Fruit fly (Drosophila melanogaster) whole organism, prepupa: Measurements from ENCODE around the gene CG32633.

Experiments used
- CG10631 ChIP-seq: fragments of 200-800 bp; sonication (Bioruptor generic); optimal IDR thresholded peaks from 2 replicates; lab custom pipeline; 2016; ENCODE audit warnings: missing biosample characterization, missing genetic modification characterization
- CG10669 ChIP-seq: fragments of 200-800 bp; sonication (Bioruptor generic); optimal IDR thresholded peaks from 3 replicates; lab custom pipeline; 2018; ENCODE audit warnings: missing biosample characterization, mild to moderate bottlenecking, missing genetic modification characterization, moderate library complexity
- CG11294 ChIP-seq: fragments of 200-800 bp; sonication (Bioruptor generic); IDR thresholded peaks from 2 replicates; pipeline ENCODE4 v1.3.6; 2022; ENCODE audit warnings: missing biosample characterization, missing genetic modification characterization
- CG11762 ChIP-seq: fragments of 200-800 bp; sonication (Bioruptor generic); optimal IDR thresholded peaks from 3 replicates; lab custom pipeline; 2016; ENCODE audit warnings: missing biosample characterization, missing genetic modification characterization; ENCODE audit not compliant: insufficient read depth
- CG11902 ChIP-seq: fragments of 200-800 bp; sonication (Bioruptor generic); optimal IDR thresholded peaks from 3 replicates; lab custom pipeline; 2016; ENCODE audit warnings: missing biosample characterization, missing genetic modification characterization
- CG15336 ChIP-seq: fragments of 200-800 bp; sonication (Bioruptor generic); IDR thresholded peaks from 2 replicates; pipeline ENCODE4 v1.3.6; 2022; ENCODE audit warnings: missing biosample characterization, missing genetic modification characterization
- CG16779 ChIP-seq: fragments of 200-800 bp; sonication (Bioruptor generic); optimal IDR thresholded peaks from 3 replicates; lab custom pipeline; 2017; ENCODE audit warnings: missing biosample characterization, mild to moderate bottlenecking, missing genetic modification characterization
- CG3032 ChIP-seq: fragments of 200-800 bp; optimal IDR thresholded peaks from 2 replicates; lab custom pipeline; 2019; ENCODE audit warnings: missing biosample characterization, mild to moderate bottlenecking, missing genetic modification characterization, moderate library complexity
- CG31627 ChIP-seq: fragments of 200-800 bp; sonication (Bioruptor generic); optimal IDR thresholded peaks from 3 replicates; lab custom pipeline; 2016; ENCODE audit warnings: missing biosample characterization, missing genetic modification characterization
- CG32006 ChIP-seq: fragments of 200-800 bp; sonication (Bioruptor generic); optimal IDR thresholded peaks from 3 replicates; lab custom pipeline; 2017; ENCODE audit warnings: missing biosample characterization, mild to moderate bottlenecking, missing genetic modification characterization
- CG3919 ChIP-seq: fragments of 200-800 bp; sonication (Bioruptor generic); optimal IDR thresholded peaks from 3 replicates; lab custom pipeline; 2016; ENCODE audit warnings: missing biosample characterization, missing genetic modification characterization
- CG6163 ChIP-seq: fragments of 200-800 bp; sonication (Bioruptor generic); IDR thresholded peaks from 3 replicates; pipeline ENCODE4 v1.3.6; 2022; ENCODE audit warnings: missing biosample characterization, missing genetic modification characterization
- CG6276 ChIP-seq: fragments of 200-800 bp; sonication (Bioruptor generic); optimal IDR thresholded peaks from 2 replicates; lab custom pipeline; 2017; ENCODE audit warnings: missing biosample characterization, mild to moderate bottlenecking, missing genetic modification characterization
- CG6792 ChIP-seq: fragments of 200-800 bp; sonication (Bioruptor generic); optimal IDR thresholded peaks from 3 replicates; lab custom pipeline; 2016; ENCODE audit warnings: missing biosample characterization, missing genetic modification characterization
- CG6854 ChIP-seq: fragments of 200-800 bp; sonication (Bioruptor generic); optimal IDR thresholded peaks from 2 replicates; lab custom pipeline; 2017; ENCODE audit warnings: missing biosample characterization, mild to moderate bottlenecking, missing genetic modification characterization
- CG7368 ChIP-seq: fragments of 200-800 bp; sonication (Bioruptor generic); optimal IDR thresholded peaks from 3 replicates; lab custom pipeline; 2016; ENCODE audit warnings: missing biosample characterization, missing genetic modification characterization
- CG8119 ChIP-seq: fragments of 200-800 bp; sonication (Bioruptor generic); IDR thresholded peaks from 3 replicates; pipeline ENCODE4 v1.3.6; 2022; ENCODE audit warnings: missing biosample characterization, missing genetic modification characterization
- CG8632 ChIP-seq: fragments of 200-800 bp; sonication (Bioruptor generic); optimal IDR thresholded peaks from 3 replicates; lab custom pipeline; 2016; ENCODE audit warnings: missing biosample characterization, missing genetic modification characterization
- Eip75B ChIP-seq: fragments of 200-800 bp; sonication (Bioruptor generic); optimal IDR thresholded peaks from 3 replicates; lab custom pipeline; 2016; ENCODE audit warnings: missing biosample characterization, missing genetic modification characterization
- Eip93F ChIP-seq: fragments of 200-800 bp; sonication (Bioruptor generic); optimal IDR thresholded peaks from 2 replicates; lab custom pipeline; 2016; ENCODE audit warnings: missing biosample characterization, mild to moderate bottlenecking, missing genetic modification characterization
- Ets21C ChIP-seq: fragments of 200-800 bp; sonication (Bioruptor generic); optimal IDR thresholded peaks from 3 replicates; lab custom pipeline; 2016; ENCODE audit warnings: missing biosample characterization, missing genetic modification characterization
- Ets96B ChIP-seq: fragments of 200-800 bp; optimal IDR thresholded peaks from 2 replicates; lab custom pipeline; 2019; ENCODE audit warnings: missing biosample characterization, mild to moderate bottlenecking, missing genetic modification characterization, moderate library complexity
- Gug ChIP-seq: fragments of 200-800 bp; sonication (Bioruptor generic); IDR thresholded peaks from 2 replicates; pipeline ENCODE4 v1.3.6; 2022; ENCODE audit warnings: missing biosample characterization, missing genetic modification characterization
- Hr38 ChIP-seq: sonication (Bioruptor generic); optimal IDR thresholded peaks from 2 replicates; lab custom pipeline; 2016; ENCODE audit warnings: missing biosample characterization, missing genetic modification characterization
- Hr4 ChIP-seq: fragments of 200-800 bp; sonication (Bioruptor generic); optimal IDR thresholded peaks from 3 replicates; lab custom pipeline; 2016; ENCODE audit warnings: missing biosample characterization, missing genetic modification characterization
- Lpt ChIP-seq: fragments of 200-800 bp; sonication (Bioruptor generic); optimal IDR thresholded peaks from 3 replicates; lab custom pipeline; 2016; ENCODE audit warnings: missing biosample characterization, missing genetic modification characterization
- Met ChIP-seq: fragments of 200-800 bp; sonication (Bioruptor generic); optimal IDR thresholded peaks from 3 replicates; lab custom pipeline; 2016; ENCODE audit warnings: missing biosample characterization, missing genetic modification characterization
- OdsH ChIP-seq: fragments of 200-800 bp; sonication (Bioruptor generic); optimal IDR thresholded peaks from 3 replicates; lab custom pipeline; 2016; ENCODE audit warnings: missing biosample characterization, missing genetic modification characterization
- Smox ChIP-seq: fragments of 200-800 bp; sonication (Bioruptor generic); optimal IDR thresholded peaks from 3 replicates; lab custom pipeline; 2016; ENCODE audit warnings: missing biosample characterization, missing genetic modification characterization
- Sox14 ChIP-seq: fragments of 200-800 bp; sonication (Bioruptor generic); optimal IDR thresholded peaks from 3 replicates; lab custom pipeline; 2016; ENCODE audit warnings: missing biosample characterization, missing genetic modification characterization
- Sox15 ChIP-seq: fragments of 200-800 bp; sonication (Bioruptor generic); optimal IDR thresholded peaks from 3 replicates; lab custom pipeline; 2016; ENCODE audit warnings: missing biosample characterization, missing genetic modification characterization
- achi ChIP-seq: fragments of 200-800 bp; sonication (Bioruptor generic); optimal IDR thresholded peaks from 3 replicates; lab custom pipeline; 2016; ENCODE audit warnings: missing biosample characterization, missing genetic modification characterization
- acj6 ChIP-seq: fragments of 200-800 bp; sonication (Bioruptor generic); optimal IDR thresholded peaks from 3 replicates; lab custom pipeline; 2016; ENCODE audit warnings: missing biosample characterization, missing genetic modification characterization
- cyc ChIP-seq: fragments of 200-800 bp; sonication (Bioruptor generic); optimal IDR thresholded peaks from 3 replicates; lab custom pipeline; 2016; ENCODE audit warnings: missing biosample characterization, missing genetic modification characterization
- dac ChIP-seq: fragments of 200-800 bp; sonication (Bioruptor generic); optimal IDR thresholded peaks from 2 replicates; lab custom pipeline; 2017; ENCODE audit warnings: missing biosample characterization, mild to moderate bottlenecking, missing genetic modification characterization
- eg ChIP-seq: fragments of 200-800 bp; sonication (Bioruptor generic); IDR thresholded peaks from 3 replicates; pipeline ENCODE4 v1.3.6; 2022; ENCODE audit warnings: missing biosample characterization, missing genetic modification characterization
- fd85E ChIP-seq: fragments of 200-800 bp; sonication (Bioruptor generic); optimal IDR thresholded peaks from 3 replicates; lab custom pipeline; 2016; ENCODE audit warnings: missing biosample characterization, missing genetic modification characterization
- fkh ChIP-seq: fragments of 200-800 bp; sonication (Bioruptor generic); optimal IDR thresholded peaks from 3 replicates; lab custom pipeline; 2017; ENCODE audit warnings: missing biosample characterization, mild to moderate bottlenecking, missing genetic modification characterization, moderate library complexity
- net ChIP-seq: fragments of 200-800 bp; sonication (Bioruptor generic); optimal IDR thresholded peaks from 3 replicates; lab custom pipeline; 2016; ENCODE audit warnings: missing biosample characterization, missing genetic modification characterization
- pdm3 ChIP-seq: fragments of 200-800 bp; sonication (Bioruptor generic); optimal IDR thresholded peaks from 3 replicates; lab custom pipeline; 2016; ENCODE audit warnings: missing biosample characterization, missing genetic modification characterization
- salr ChIP-seq, 2 experiments: fragments of 200-800 bp; sonication (Bioruptor generic); optimal IDR thresholded peaks; 3 replicates each; lab custom pipeline; 2016 to 2018; ENCODE audit warnings: missing biosample characterization in 2 of 2, missing genetic modification characterization in 2 of 2, mild to moderate bottlenecking in 1 of 2
- ss ChIP-seq, 2 experiments: fragments of 200-800 bp; sonication (Bioruptor generic); optimal IDR thresholded peaks; 2 replicates in 1 of 2; 3 replicates in 1 of 2; lab custom pipeline; 2017 to 2018; ENCODE audit warnings: mild to moderate bottlenecking in 2 of 2, missing biosample characterization in 2 of 2, missing genetic modification characterization in 2 of 2, moderate library complexity in 1 of 2
- topi ChIP-seq: fragments of 200-800 bp; sonication (Bioruptor generic); optimal IDR thresholded peaks from 3 replicates; lab custom pipeline; 2016; ENCODE audit warnings: missing biosample characterization, missing genetic modification characterization
- vri ChIP-seq: fragments of 200-800 bp; sonication (Bioruptor generic); optimal IDR thresholded peaks from 3 replicates; lab custom pipeline; 2016; ENCODE audit warnings: missing biosample characterization, mild to moderate bottlenecking, missing genetic modification characterization

Gene CG32633

DNA sequence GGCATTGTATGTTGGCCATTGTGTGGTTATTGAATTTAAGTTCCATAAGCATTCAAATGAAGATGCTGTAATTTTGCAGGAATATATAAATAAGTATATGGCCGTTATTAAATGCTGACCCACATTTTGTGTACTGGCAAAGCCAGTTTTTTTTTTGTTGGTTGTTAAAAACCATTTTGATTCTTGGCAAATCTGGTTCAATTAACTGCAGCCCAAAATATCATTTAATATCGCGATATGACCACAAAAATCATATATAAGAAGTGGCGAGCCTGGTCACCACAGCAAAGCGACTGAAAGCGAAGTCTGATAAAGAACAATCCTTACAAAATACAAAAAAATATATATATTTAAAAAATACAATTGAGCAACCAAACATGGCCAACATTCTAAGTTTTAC lies 5.3 kb upstream of the CG32633 start, which contains the start of gene CG32631:
CG32631 (plus strand) TSS at position 301 of the 400 bp plus-strand sequence.
- no peak for TF ChIP-seq CG6276 (GFP tag; lab: Kevin White, UChicago)
- no peak for TF ChIP-seq fkh (GFP tag; lab: Kevin White, UChicago)
- no peak for TF ChIP-seq CG16779 (tag; lab: Kevin White, UChicago)
- TF ChIP-seq Eip93F (GFP tag; lab: Kevin White, UChicago): no peak
- no peak for TF ChIP-seq Hr4 (GFP tag; lab: Kevin White, UChicago)
- TF ChIP-seq CG3919: no peak
- TF ChIP-seq Sox15 (GFP tag; lab: Kevin White, UChicago): no peak
- no peak for TF ChIP-seq net
- TF ChIP-seq fd85E: no peak
- no peak for TF ChIP-seq CG11902 (GFP tag; lab: Kevin White, UChicago)
- no peak for TF ChIP-seq Met
- TF ChIP-seq Ets96B (tag; lab: Kevin White, UChicago): no peak
- no peak for TF ChIP-seq Smox (GFP tag; lab: Kevin White, UChicago)
- TF ChIP-seq CG8632: no peak
- TF ChIP-seq Sox14: no peak
- no peak for TF ChIP-seq CG6163 (GFP tag; lab: Robert Waterston, UW)
- no peak for TF ChIP-seq Eip75B
- no peak for TF ChIP-seq CG11294
- TF ChIP-seq CG10631 (GFP tag; lab: Kevin White, UChicago): no peak
- no peak for TF ChIP-seq CG3032 (tag; lab: Kevin White, UChicago)
- TF ChIP-seq, all 60 proteins: peak for 0

DNA sequence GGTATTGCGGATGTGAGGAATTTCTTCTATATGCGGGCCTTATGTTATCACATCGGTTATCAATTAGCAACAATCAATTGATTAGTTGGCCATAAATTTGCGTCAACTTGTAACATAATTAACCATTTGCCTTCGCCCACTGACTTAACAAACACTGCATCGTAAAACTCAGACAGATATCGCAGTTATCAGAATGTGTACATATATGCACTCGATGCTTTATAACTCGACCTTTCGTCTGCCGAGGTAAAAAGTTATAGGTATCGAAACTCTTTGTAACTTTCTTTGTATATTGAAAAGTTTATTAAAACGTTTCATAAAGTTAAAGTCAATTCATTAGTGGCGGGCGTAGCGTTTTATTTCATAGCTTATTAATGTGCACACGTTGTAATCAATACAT lies 1.6 kb downstream of the CG32633 start:
- TF ChIP-seq fkh (GFP tag; lab: Kevin White, UChicago): no peak
- peak; percentile 14 for TF ChIP-seq vri (GFP tag; lab: Kevin White, UChicago)

DNA sequence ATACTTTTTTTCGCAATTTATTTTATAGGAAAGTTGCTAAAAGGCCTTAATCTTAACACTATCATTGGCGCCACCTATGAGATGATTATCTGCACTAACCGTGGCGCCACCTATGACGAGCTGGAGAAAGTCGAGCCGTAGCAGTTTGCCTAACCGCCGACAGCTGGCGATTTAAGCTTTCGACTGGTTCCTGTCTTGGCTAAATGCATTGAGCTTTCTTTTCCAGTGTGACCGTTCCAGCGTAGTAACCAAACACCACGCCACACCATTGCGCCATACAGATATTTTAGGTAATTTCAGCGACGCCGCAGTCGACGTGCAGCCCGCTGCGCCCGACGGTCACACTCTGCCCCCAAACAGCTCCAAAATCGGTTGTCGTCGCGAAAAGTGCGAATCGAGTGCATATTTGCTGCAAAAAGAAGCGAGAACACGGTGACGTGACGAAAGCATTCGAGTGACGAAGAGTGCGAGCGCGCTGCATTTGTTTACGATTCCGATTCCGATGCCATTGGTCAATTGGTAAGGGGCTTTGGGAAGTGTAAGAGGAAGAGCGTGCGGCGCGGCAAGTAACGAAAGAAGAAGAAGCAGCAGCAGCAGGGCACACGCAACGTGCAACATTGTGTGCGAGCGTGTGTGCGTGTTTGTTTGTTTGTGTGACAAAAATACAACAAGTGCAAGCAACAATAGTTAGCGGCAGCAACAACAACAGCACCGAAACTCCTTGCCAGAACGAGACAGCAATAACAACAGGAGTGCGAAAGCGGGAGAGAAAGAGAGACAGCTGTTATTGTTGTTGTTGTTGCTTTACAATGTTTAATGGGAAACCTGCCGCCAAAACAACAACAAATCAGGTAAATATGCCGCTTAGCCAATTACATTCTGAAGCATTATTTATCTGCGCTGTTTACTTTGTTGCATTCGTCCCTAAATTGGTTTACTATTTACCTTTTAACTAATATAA lies 2.3 kb downstream of the CG32633 start, which contains the start of the genes CG46311 and Tpst:
CG46311 (plus strand) TSS at position 341 of the 961 bp plus-strand sequence.
Tpst (plus strand) TSS at position 341 of the 961 bp plus-strand sequence.
- TF ChIP-seq vri (GFP tag; lab: Kevin White, UChicago) (no peak), ss (GFP tag; optimal IDR thresholded peaks at IDR 0.05; lab: Kevin White, UChicago) (peak; percentile 22 to 81), Hr38 (GFP tag; lab: Kevin White, UChicago) (no peak), acj6 (peak; percentile 10), CG7368 (no peak), CG31627 (GFP tag; lab: Kevin White, UChicago) (peak; percentile 66), CG8119 (GFP tag; lab: Robert Waterston, UW) (0 out of 3 replicates have a peak, but pooled peaks have one; percentile 32), Ets21C (GFP tag; lab: Kevin White, UChicago) (no peak), CG6854 (peak; percentile 65), CG6792 (GFP tag; lab: Kevin White, UChicago) (no peak), fd85E (no peak), CG15336 (GFP tag; lab: Robert Waterston, UW) (peak; percentile 24; the same call in 1 of the 2 replicates), CG10669 (GFP tag; lab: Kevin White, UChicago) (no peak), CG11762 (GFP tag; lab: Kevin White, UChicago) (no peak), Gug (GFP tag; lab: Robert Waterston, UW) (no peak), Lpt (no peak), CG6276 (GFP tag; lab: Kevin White, UChicago) (no peak), CG3919 (peak; percentile 35), Eip93F (GFP tag; lab: Kevin White, UChicago) (no peak), Sox15 (GFP tag; lab: Kevin White, UChicago) (no peak), CG3032 (tag; lab: Kevin White, UChicago) (peak; percentile 26), achi (GFP tag; lab: Kevin White, UChicago) (no peak), CG8632 (no peak), OdsH (GFP tag; lab: Kevin White, UChicago) (no peak), topi (GFP tag; lab: Kevin White, UChicago) (peak; percentile 12), salr (GFP tag; optimal IDR thresholded peaks at IDR 0.05; lab: Kevin White, UChicago) (no peak), CG11294 (no peak), Met (peak; percentile 38), CG32006 (GFP tag; lab: Kevin White, UChicago) (no peak), Smox (GFP tag; lab: Kevin White, UChicago) (peak; percentile 22), pdm3 (GFP tag; lab: Kevin White, UChicago) (peak; percentile 50), eg (GFP tag; lab: Robert Waterston, UW) (peak; percentile 47; the same call in 1 of the 3 replicates), Sox14 (peak; percentile 38), dac (GFP tag; lab: Kevin White, UChicago) (no peak), CG11902 (GFP tag; lab: Kevin White, UChicago) (no peak), Ets96B (tag; lab: Kevin White, UChicago) (no peak), cyc (GFP tag; lab: Kevin White, UChicago) (peak; percentile 65)
